Worm (Caenorhabditis elegans) whole organism, L1 larva: Measurements from ENCODE around the gene dph-2.

Source experiments
- Y116A8C.19 ChIP-seq: sonication (generic microtip); optimal IDR thresholded peaks from 2 replicates; lab custom pipeline; 2016; ENCODE audit warnings: missing compliant biosample characterization, missing genetic modification characterization, borderline replicate concordance
- aly-2 ChIP-seq: fragments of 150-350 bp; optimal IDR thresholded peaks from 2 replicates; lab custom pipeline; 2014; ENCODE audit warnings: missing biosample characterization, missing genetic modification characterization
- ceh-63 ChIP-seq: fragments of 200-800 bp; sonication (Bioruptor generic); optimal IDR thresholded peaks from 2 replicates; lab custom pipeline; 2018; ENCODE audit warnings: mild to moderate bottlenecking, missing genetic modification characterization, missing compliant biosample characterization
- ceh-8 ChIP-seq: fragments of 200-800 bp; sonication (Bioruptor generic); optimal IDR thresholded peaks from 2 replicates; lab custom pipeline; 2018; ENCODE audit warnings: mild to moderate bottlenecking, missing genetic modification characterization, moderate library complexity, missing compliant biosample characterization
- ceh-90 ChIP-seq: sonication (generic microtip); optimal IDR thresholded peaks from 2 replicates; lab custom pipeline; 2016; ENCODE audit warnings: missing genetic modification characterization, missing compliant biosample characterization
- ces-1 ChIP-seq: fragments of 150-350 bp; optimal IDR thresholded peaks from 2 replicates; lab custom pipeline; 2014; ENCODE audit warnings: missing biosample characterization, missing genetic modification reagents, missing genetic modification characterization
- dsc-1 ChIP-seq: sonication (generic microtip); optimal IDR thresholded peaks from 2 replicates; lab custom pipeline; 2016; ENCODE audit warnings: mild to moderate bottlenecking, missing genetic modification characterization, missing compliant biosample characterization
- efl-1 ChIP-seq, 4 experiments: fragments of 150-350 bp; optimal IDR thresholded peaks in 3 of 4; peaks in 1 of 4; 1 replicate in 1 of 4; 2 replicates in 3 of 4; lab custom pipeline; 2014; ENCODE audit warnings: missing biosample characterization in 2 of 4, missing genetic modification characterization in 2 of 4, missing genetic modification reagents in 2 of 4
- efl-3 ChIP-seq: fragments of 200-800 bp; sonication (Bioruptor generic); optimal IDR thresholded peaks from 2 replicates; lab custom pipeline; 2018; ENCODE audit warnings: mild to moderate bottlenecking, missing genetic modification characterization, missing compliant biosample characterization
- egl-13 ChIP-seq: sonication (generic microtip); optimal IDR thresholded peaks from 2 replicates; lab custom pipeline; 2016; ENCODE audit warnings: missing genotype, missing genetic modification reagents, missing genetic modification characterization, missing compliant biosample characterization
- egl-27 ChIP-seq, 2 experiments: fragments of 150-350 bp in 1 of 2; sonication (generic microtip); optimal IDR thresholded peaks; 3 replicates each; lab custom pipeline; 2017 to 2018; ENCODE audit warnings: missing biosample characterization in 2 of 2, missing genetic modification characterization in 2 of 2, missing genetic modification reagents in 2 of 2
- elt-3 ChIP-seq, 6 experiments: fragments of 150-350 bp in 1 of 6; sonication (generic microtip); optimal IDR thresholded peaks; 2 replicates each; lab custom pipeline; 2017 to 2018; ENCODE audit warnings: missing biosample characterization in 6 of 6, missing genetic modification characterization in 6 of 6, inconsistent platforms in 1 of 6
- fkh-10 ChIP-seq: sonication (generic microtip); optimal IDR thresholded peaks from 2 replicates; lab custom pipeline; 2017; ENCODE audit warnings: missing biosample characterization, missing genetic modification reagents, missing genetic modification characterization
- fkh-8 ChIP-seq: sonication (generic microtip); optimal IDR thresholded peaks from 2 replicates; lab custom pipeline; 2016; ENCODE audit warnings: mild to moderate bottlenecking, missing genetic modification characterization, missing compliant biosample characterization
- fos-1 ChIP-seq: fragments of 150-350 bp; optimal IDR thresholded peaks from 2 replicates; lab custom pipeline; 2014; ENCODE audit warnings: missing biosample characterization, missing genetic modification characterization
- grh-1 ChIP-seq: fragments of 200-800 bp; sonication (Bioruptor generic); IDR thresholded peaks from 2 replicates; pipeline ENCODE4 v1.3.6; 2022; ENCODE audit warnings: missing genetic modification reagents, missing genetic modification characterization, missing compliant biosample characterization
- hpl-2 ChIP-seq: fragments of 150-350 bp; optimal IDR thresholded peaks from 2 replicates; lab custom pipeline; 2014; ENCODE audit warnings: missing biosample characterization, missing genetic modification reagents, missing genetic modification characterization
- isw-1 ChIP-seq: fragments of 200-800 bp; sonication (Bioruptor generic); IDR thresholded peaks from 2 replicates; pipeline ENCODE4 v1.3.6; 2022; ENCODE audit warnings: missing genetic modification characterization, missing compliant biosample characterization
- lin-14 ChIP-seq: fragments of 200-800 bp; sonication (Bioruptor generic); optimal IDR thresholded peaks from 2 replicates; lab custom pipeline; 2018; ENCODE audit warnings: mild to moderate bottlenecking, missing genetic modification characterization, moderate library complexity, missing compliant biosample characterization
- lin-15B ChIP-seq: fragments of 150-350 bp; sonication (generic microtip); optimal IDR thresholded peaks from 3 replicates; lab custom pipeline; 2014; ENCODE audit warnings: missing biosample characterization, missing genetic modification characterization
- lin-35 ChIP-seq, 2 experiments: fragments of 150-350 bp; optimal IDR thresholded peaks; 2 replicates each; lab custom pipeline; 2014; ENCODE audit warnings: missing biosample characterization in 2 of 2, missing genetic modification characterization in 2 of 2, missing genetic modification reagents in 2 of 2
- lir-3 ChIP-seq: sonication (generic microtip); optimal IDR thresholded peaks from 2 replicates; lab custom pipeline; 2016; ENCODE audit warnings: mild to moderate bottlenecking, missing genetic modification characterization, moderate library complexity, missing compliant biosample characterization; ENCODE audit not compliant: poor library complexity
- lsy-2 ChIP-seq, 2 experiments: fragments of 150-350 bp; optimal IDR thresholded peaks; 2 replicates each; lab custom pipeline; 2014; ENCODE audit warnings: missing biosample characterization in 2 of 2, missing genetic modification characterization in 2 of 2
- mab-9 ChIP-seq: fragments of 200-800 bp; sonication (Bioruptor generic); IDR thresholded peaks from 2 replicates; pipeline ENCODE4 v1.3.6; 2022; ENCODE audit warnings: missing genetic modification reagents, missing genetic modification characterization, missing compliant biosample characterization
- mef-2 ChIP-seq: fragments of 150-350 bp; optimal IDR thresholded peaks from 2 replicates; lab custom pipeline; 2014; ENCODE audit warnings: missing biosample characterization, missing genetic modification characterization
- nhr-12 ChIP-seq: sonication (generic microtip); optimal IDR thresholded peaks from 2 replicates; lab custom pipeline; 2017; ENCODE audit warnings: missing biosample characterization, missing genetic modification characterization
- nhr-19 ChIP-seq: fragments of 200-800 bp; sonication (Bioruptor generic); conservative IDR thresholded peaks from 2 replicates; pipeline ENCODE4 v1.3.6; 2022; ENCODE audit warnings: missing genetic modification characterization, missing compliant biosample characterization
- nhr-28 ChIP-seq: fragments of 150-350 bp; optimal IDR thresholded peaks from 2 replicates; lab custom pipeline; 2014; ENCODE audit warnings: missing biosample characterization, missing genetic modification characterization
- nhr-47 ChIP-seq: sonication (generic microtip); optimal IDR thresholded peaks from 2 replicates; lab custom pipeline; 2016; ENCODE audit warnings: mild to moderate bottlenecking, missing genetic modification characterization, moderate library complexity, missing compliant biosample characterization
- nhr-71 ChIP-seq: sonication (generic microtip); optimal IDR thresholded peaks from 2 replicates; lab custom pipeline; 2016; ENCODE audit warnings: mild to moderate bottlenecking, missing genetic modification characterization, moderate library complexity, missing compliant biosample characterization
- nhr-77 ChIP-seq: fragments of 150-350 bp; optimal IDR thresholded peaks from 2 replicates; lab custom pipeline; 2014; ENCODE audit warnings: missing biosample characterization, missing genetic modification characterization
- nhr-90 ChIP-seq: sonication (generic microtip); optimal IDR thresholded peaks from 2 replicates; lab custom pipeline; 2016; ENCODE audit warnings: mild to moderate bottlenecking, missing genetic modification characterization, missing compliant biosample characterization; ENCODE audit not compliant: poor library complexity
- pax-3 ChIP-seq: fragments of 200-800 bp; sonication (Bioruptor generic); optimal IDR thresholded peaks from 2 replicates; lab custom pipeline; 2018; ENCODE audit warnings: mild to moderate bottlenecking, missing genetic modification characterization, moderate library complexity, missing compliant biosample characterization
- skn-1 ChIP-seq: fragments of 150-350 bp; optimal IDR thresholded peaks from 2 replicates; lab custom pipeline; 2014; ENCODE audit warnings: missing biosample characterization, missing genetic modification characterization
- snpc-4 ChIP-seq: fragments of 150-350 bp; optimal IDR thresholded peaks from 2 replicates; lab custom pipeline; 2014; ENCODE audit warnings: missing biosample characterization, missing genetic modification characterization
- sptf-1 ChIP-seq: fragments of 150-350 bp; optimal IDR thresholded peaks from 2 replicates; lab custom pipeline; 2014; ENCODE audit warnings: missing biosample characterization, missing genetic modification characterization
- swsn-7 ChIP-seq: sonication (generic microtip); optimal IDR thresholded peaks from 2 replicates; lab custom pipeline; 2016; ENCODE audit warnings: missing genetic modification characterization, missing compliant biosample characterization
- tlp-1 ChIP-seq: fragments of 150-350 bp; optimal IDR thresholded peaks from 2 replicates; lab custom pipeline; 2014; ENCODE audit warnings: missing biosample characterization, missing genetic modification characterization
- unc-30 ChIP-seq: sonication (generic microtip); optimal IDR thresholded peaks from 2 replicates; lab custom pipeline; 2017; ENCODE audit warnings: missing biosample characterization, missing genetic modification characterization
- unc-62 ChIP-seq: fragments of 150-350 bp; optimal IDR thresholded peaks from 2 replicates; lab custom pipeline; 2014; ENCODE audit warnings: missing biosample characterization, missing genetic modification reagents, missing genetic modification characterization
- unc-86 ChIP-seq: sonication (generic microtip); optimal IDR thresholded peaks from 2 replicates; lab custom pipeline; 2016; ENCODE audit warnings: missing genetic modification characterization, missing compliant biosample characterization
- unc-98 ChIP-seq: fragments of 200-800 bp; sonication (Bioruptor generic); IDR thresholded peaks from 2 replicates; pipeline ENCODE4 v1.3.6; 2022; ENCODE audit warnings: missing genetic modification characterization, missing compliant biosample characterization
- xbp-1 ChIP-seq: sonication (generic microtip); optimal IDR thresholded peaks from 2 replicates; lab custom pipeline; 2016; ENCODE audit warnings: missing genetic modification characterization, missing compliant biosample characterization
- zag-1 ChIP-seq: fragments of 150-350 bp; optimal IDR thresholded peaks from 2 replicates; lab custom pipeline; 2014; ENCODE audit warnings: missing biosample characterization, missing genetic modification characterization
- ztf-4 ChIP-seq: fragments of 150-350 bp; optimal IDR thresholded peaks from 2 replicates; lab custom pipeline; 2014; ENCODE audit warnings: missing biosample characterization, missing genetic modification characterization

The dph-2 gene

DNA sequence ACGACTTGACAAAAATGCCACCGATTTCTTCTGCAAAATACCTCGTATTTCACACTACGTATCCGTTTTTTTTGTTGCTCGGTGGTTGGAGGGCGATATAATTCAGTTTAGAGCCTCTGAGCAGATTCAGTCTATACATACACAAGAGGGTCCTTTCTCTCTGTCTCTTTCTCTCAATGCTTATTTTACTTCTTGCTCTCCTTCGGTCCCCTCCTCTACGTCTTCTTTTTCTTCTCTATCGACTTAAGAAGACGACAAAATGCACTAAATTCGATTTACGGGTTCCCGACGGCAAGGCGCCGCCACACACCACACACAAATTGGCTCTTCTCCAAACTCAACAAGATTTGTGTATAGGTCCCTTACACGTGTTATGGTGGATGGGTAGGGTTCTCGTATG, 44.9 kb upstream of the dph-2 start:
- no peak for TF ChIP-seq swsn-7
- peak; percentile 85 for TF ChIP-seq ces-1 (GFP tag; lab: Kevin White, UChicago)
- TF ChIP-seq efl-1 (optimal IDR thresholded peaks at IDR 0.05; lab: Kevin White, UChicago): no peak
- TF ChIP-seq efl-1 (GFP tag; optimal IDR thresholded peaks at IDR 0.05 in 1 of 2; lab: Kevin White, UChicago): peak in 1 of 2 experiments; percentile 53
- peak; percentile 9 for TF ChIP-seq nhr-47 (tag; lab: Kevin White, UChicago)
- TF ChIP-seq ceh-90: no peak
- TF ChIP-seq nhr-71 (tag; lab: Kevin White, UChicago): peak; percentile 26
- TF ChIP-seq lin-14 (GFP tag; lab: Kevin White, UChicago): peak; percentile 84
- peak; percentile 67 for TF ChIP-seq fkh-10 (GFP tag; lab: Kevin White, UChicago)
- peak in 1 of 2 experiments; percentile 1 for TF ChIP-seq lsy-2 (tag; optimal IDR thresholded peaks at IDR 0.05; lab: Kevin White, UChicago)
- no peak for TF ChIP-seq lin-15B (tag; lab: Kevin White, UChicago)
- 0 out of 2 replicates have a peak, but pooled peaks have one; percentile 9 for TF ChIP-seq isw-1 (GFP tag; lab: Robert Waterston, UW)
- no peak for TF ChIP-seq unc-30

DNA sequence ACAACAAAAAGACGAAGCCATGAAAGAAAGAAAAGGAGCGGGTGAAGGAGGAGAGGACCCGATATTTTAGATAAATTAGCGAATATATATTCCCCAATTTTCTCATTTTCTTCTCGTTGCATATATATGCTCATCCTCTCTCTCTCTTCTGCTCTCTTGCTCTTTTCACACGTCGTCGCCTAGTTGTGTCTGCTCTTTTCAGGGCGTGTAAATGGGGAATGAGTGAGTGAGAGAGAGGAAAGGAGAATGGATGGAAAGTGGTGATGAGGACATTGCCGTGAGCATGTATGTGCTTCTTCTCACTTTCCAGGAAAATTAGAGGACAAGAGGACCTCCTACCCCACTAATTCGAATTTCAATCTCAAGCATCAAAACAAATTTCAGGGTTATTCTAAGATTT, 41.4 kb upstream of the dph-2 start:
- TF ChIP-seq nhr-28 (tag; lab: Kevin White, UChicago) (no peak), grh-1 (no peak), fkh-10 (GFP tag; lab: Kevin White, UChicago) (no peak), ceh-8 (GFP tag; lab: Kevin White, UChicago) (no peak), lir-3 (tag; lab: Kevin White, UChicago) (no peak), ceh-90 (no peak), xbp-1 (tag; lab: Kevin White, UChicago) (no peak), dsc-1 (tag; lab: Kevin White, UChicago) (peak; percentile 22), unc-86 (peak; percentile 20), elt-3 (tag; optimal IDR thresholded peaks at IDR 0.05; lab: Kevin White, UChicago) (no peak), mef-2 (tag; lab: Kevin White, UChicago) (no peak), efl-3 (GFP tag; lab: Kevin White, UChicago) (no peak), egl-27 (tag; optimal IDR thresholded peaks at IDR 0.05; lab: Kevin White, UChicago) (no peak), Y116A8C.19 (tag; lab: Kevin White, UChicago) (no peak), skn-1 (tag; lab: Kevin White, UChicago) (no peak), egl-13 (tag; lab: Kevin White, UChicago) (peak; percentile 30), swsn-7 (no peak), nhr-77 (no peak), pax-3 (tag; lab: Kevin White, UChicago) (no peak), efl-1 (optimal IDR thresholded peaks at IDR 0.05; lab: Kevin White, UChicago) (no peak), efl-1 (GFP tag; optimal IDR thresholded peaks at IDR 0.05 in 1 of 2; lab: Kevin White, UChicago) (no peak), unc-30 (no peak), tlp-1 (tag; lab: Kevin White, UChicago) (no peak), ceh-63 (GFP tag; lab: Kevin White, UChicago) (no peak), nhr-71 (tag; lab: Kevin White, UChicago) (peak; percentile 26), nhr-90 (tag; lab: Kevin White, UChicago) (no peak), fkh-8 (no peak), zag-1 (tag; lab: Kevin White, UChicago) (no peak), mab-9 (GFP tag; lab: Robert Waterston, UW) (no peak), ztf-4 (no peak), aly-2 (tag; lab: Kevin White, UChicago) (no peak), nhr-12 (no peak), lin-35 (GFP tag; optimal IDR thresholded peaks at IDR 0.05; lab: Kevin White, UChicago) (no peak), hpl-2 (GFP tag; lab: Kevin White, UChicago) (no peak), snpc-4 (tag; lab: Kevin White, UChicago) (no peak), lin-14 (GFP tag; lab: Kevin White, UChicago) (peak; percentile 63), unc-98 (GFP tag; lab: Robert Waterston, UW) (no peak), unc-62 (GFP tag; lab: Kevin White, UChicago) (no peak), fos-1 (tag; lab: Kevin White, UChicago) (no peak), nhr-19 (GFP tag; lab: Robert Waterston, UW) (no peak), sptf-1 (tag; lab: Kevin White, UChicago) (no peak)
